Worm (Caenorhabditis elegans): ENCODE data around the gene cest-28.

ce11 chrV:6673967-6674366 lies 4.3 kb downstream of the cest-28 start, which contains the start of gene cest-31:
- TF ChIP-seq ceh-39 (tag; optimal IDR thresholded peaks at IDR 0.05) (no peak), nhr-28 (tag; optimal IDR thresholded peaks at IDR 0.05) (no peak), lin-13 (tag; optimal IDR thresholded peaks at IDR 0.05) (no peak), elt-1 (tag; optimal IDR thresholded peaks at IDR 0.05; ENCODE audit: borderline replicate concordance, insufficient read depth) (no peak), unc-39 (tag; optimal IDR thresholded peaks at IDR 0.05) (no peak), nhr-76 (tag; optimal IDR thresholded peaks at IDR 0.05) (no peak), lin-32 (GFP tag; optimal IDR thresholded peaks at IDR 0.05) (no peak), mab-5 (tag; optimal IDR thresholded peaks at IDR 0.05) (no peak), snpc-4 (tag; optimal IDR thresholded peaks at IDR 0.05) (no peak), nhr-12 (tag; optimal IDR thresholded peaks at IDR 0.05) (no peak), lsy-2 (tag; optimal IDR thresholded peaks at IDR 0.05) (no peak)

Data from whole organism, mixed stage, embryonic.